Worm (Caenorhabditis elegans) whole organism, L4 larva: ENCODE results near the gene glb-13.

Experiments used
- F37D6.2 ChIP-seq: sonication (generic microtip); optimal IDR thresholded peaks from 2 replicates; lab custom pipeline; 2016; ENCODE audit warnings: mild to moderate bottlenecking, missing genetic modification characterization, missing compliant biosample characterization
- T26A8.4 ChIP-seq: fragments of 200-800 bp; sonication (Bioruptor generic); IDR thresholded peaks from 2 replicates; pipeline ENCODE4 v1.3.6; 2022; ENCODE audit warnings: missing genetic modification characterization, missing compliant biosample characterization
- Y48G9A.11 ChIP-seq: fragments of 200-800 bp; sonication (Bioruptor generic); IDR thresholded peaks from 2 replicates; pipeline ENCODE4 v1.3.6; 2022; ENCODE audit warnings: missing genetic modification reagents, missing genetic modification characterization, missing compliant biosample characterization
- Y5F2A.4 ChIP-seq: fragments of 200-800 bp; sonication (Bioruptor generic); optimal IDR thresholded peaks from 2 replicates; lab custom pipeline; 2018; ENCODE audit warnings: mild to moderate bottlenecking, missing genetic modification characterization, missing compliant biosample characterization
- Y75B8A.6 ChIP-seq: fragments of 200-800 bp; sonication (Bioruptor generic); IDR thresholded peaks from 2 replicates; pipeline ENCODE4 v1.3.6; 2022; ENCODE audit warnings: missing genetic modification reagents, missing genetic modification characterization, missing compliant biosample characterization
- ama-1 ChIP-seq: fragments of 150-350 bp; optimal IDR thresholded peaks from 2 replicates; lab custom pipeline; 2014; ENCODE audit warnings: inconsistent platforms, mixed read lengths
- arid-1 ChIP-seq: fragments of 200-800 bp; sonication (Bioruptor generic); conservative IDR thresholded peaks from 2 replicates; pipeline ENCODE4 v1.3.6; 2022; ENCODE audit warnings: missing genetic modification reagents, missing genetic modification characterization, missing compliant biosample characterization
- ceh-20 ChIP-seq: fragments of 200-800 bp; sonication (Bioruptor generic); IDR thresholded peaks from 2 replicates; pipeline ENCODE4 v1.3.6; 2022; ENCODE audit warnings: missing genetic modification reagents, missing genetic modification characterization, missing compliant biosample characterization
- ceh-62 ChIP-seq: sonication (generic microtip); optimal IDR thresholded peaks from 2 replicates; lab custom pipeline; 2017; ENCODE audit warnings: missing biosample characterization, missing genetic modification characterization
- ceh-82 ChIP-seq: sonication (generic microtip); optimal IDR thresholded peaks from 2 replicates; lab custom pipeline; 2017; ENCODE audit warnings: missing biosample characterization, missing genetic modification characterization
- ces-1 ChIP-seq: fragments of 150-350 bp; sonication (generic microtip); optimal IDR thresholded peaks from 4 replicates; lab custom pipeline; 2014; ENCODE audit warnings: missing biosample characterization, missing genetic modification reagents, missing genetic modification characterization
- ctbp-1 ChIP-seq: fragments of 200-800 bp; sonication (Bioruptor generic); IDR thresholded peaks from 2 replicates; pipeline ENCODE4 v1.3.6; 2022; ENCODE audit warnings: missing genetic modification reagents, missing genetic modification characterization, missing compliant biosample characterization
- daf-12 ChIP-seq: fragments of 150-350 bp; optimal IDR thresholded peaks from 2 replicates; lab custom pipeline; 2014; ENCODE audit warnings: missing biosample characterization, missing genetic modification reagents, missing genetic modification characterization
- daf-16 ChIP-seq, 3 experiments: sonication (generic microtip); optimal IDR thresholded peaks; 2 replicates each; lab custom pipeline; 2016 to 2017; ENCODE audit warnings: missing genetic modification characterization in 3 of 3, missing genetic modification reagents in 3 of 3, mild to moderate bottlenecking in 2 of 3, missing compliant biosample characterization in 2 of 3, missing biosample characterization in 1 of 3, moderate library complexity in 1 of 3
- daf-19 ChIP-seq: fragments of 200-800 bp; sonication (Bioruptor generic); conservative IDR thresholded peaks from 2 replicates; pipeline ENCODE4 v1.3.6; 2022; ENCODE audit warnings: missing genetic modification characterization, missing compliant biosample characterization
- dmd-6 ChIP-seq: fragments of 200-800 bp; sonication (Bioruptor generic); IDR thresholded peaks from 2 replicates; pipeline ENCODE4 v1.3.6; 2022; ENCODE audit warnings: missing genetic modification reagents, missing genetic modification characterization, missing compliant biosample characterization
- dmd-8 ChIP-seq: fragments of 200-800 bp; sonication (Bioruptor generic); IDR thresholded peaks from 2 replicates; pipeline ENCODE4 v1.3.6; 2022; ENCODE audit warnings: missing genetic modification characterization, missing compliant biosample characterization
- dpl-1 ChIP-seq: fragments of 150-350 bp; optimal IDR thresholded peaks from 2 replicates; lab custom pipeline; 2014; ENCODE audit warnings: missing biosample characterization, missing genetic modification reagents, missing genetic modification characterization
- duxl-1 ChIP-seq: sonication (generic microtip); optimal IDR thresholded peaks from 2 replicates; lab custom pipeline; 2016; ENCODE audit warnings: mild to moderate bottlenecking, missing genetic modification characterization, moderate library complexity, missing compliant biosample characterization; ENCODE audit not compliant: poor library complexity
- egl-27 ChIP-seq: sonication (generic microtip); optimal IDR thresholded peaks from 3 replicates; lab custom pipeline; 2017; ENCODE audit warnings: missing biosample characterization, missing genetic modification reagents, missing genetic modification characterization
- egl-43 ChIP-seq: fragments of 200-800 bp; sonication (Bioruptor generic); IDR thresholded peaks from 2 replicates; pipeline ENCODE4 v1.3.6; 2022; ENCODE audit warnings: missing genetic modification reagents, missing genetic modification characterization, missing compliant biosample characterization
- hmg-1.1 ChIP-seq: fragments of 200-800 bp; sonication (Bioruptor generic); IDR thresholded peaks from 2 replicates; pipeline ENCODE4 v1.3.6; 2022; ENCODE audit warnings: missing genetic modification reagents, missing genetic modification characterization, missing compliant biosample characterization
- lin-13 ChIP-seq: fragments of 150-350 bp; optimal IDR thresholded peaks from 2 replicates; lab custom pipeline; 2014; ENCODE audit warnings: missing biosample characterization, missing genetic modification reagents, missing genetic modification characterization
- lin-38 ChIP-seq: fragments of 200-800 bp; sonication (Bioruptor generic); IDR thresholded peaks from 2 replicates; pipeline ENCODE4 v1.3.6; 2022; ENCODE audit warnings: missing genetic modification reagents, missing genetic modification characterization, missing compliant biosample characterization
- lir-3 ChIP-seq: sonication (generic microtip); optimal IDR thresholded peaks from 2 replicates; lab custom pipeline; 2016; ENCODE audit warnings: mild to moderate bottlenecking, missing genetic modification characterization, missing compliant biosample characterization
- mes-2 ChIP-seq: sonication (generic microtip); optimal IDR thresholded peaks from 2 replicates; lab custom pipeline; 2016; ENCODE audit warnings: missing genotype, mild to moderate bottlenecking, missing genetic modification characterization, missing compliant biosample characterization; ENCODE audit not compliant: poor library complexity, severe bottlenecking
- nhr-111 ChIP-seq: fragments of 200-800 bp; sonication (Bioruptor generic); optimal IDR thresholded peaks from 2 replicates; lab custom pipeline; 2018; ENCODE audit warnings: mild to moderate bottlenecking, missing genetic modification characterization, missing compliant biosample characterization
- nhr-237 ChIP-seq: sonication (generic microtip); optimal IDR thresholded peaks from 2 replicates; lab custom pipeline; 2017; ENCODE audit warnings: missing biosample characterization, missing genetic modification characterization
- nhr-28 ChIP-seq: fragments of 150-350 bp; optimal IDR thresholded peaks from 2 replicates; lab custom pipeline; 2014; ENCODE audit warnings: missing biosample characterization, missing genetic modification characterization
- nhr-41 ChIP-seq: fragments of 200-800 bp; sonication (Bioruptor generic); IDR thresholded peaks from 2 replicates; pipeline ENCODE4 v1.3.6; 2022; ENCODE audit warnings: missing genetic modification reagents, missing genetic modification characterization, missing compliant biosample characterization
- nhr-42 ChIP-seq: fragments of 200-800 bp; sonication (Bioruptor generic); IDR thresholded peaks from 2 replicates; pipeline ENCODE4 v1.3.6; 2022; ENCODE audit warnings: missing genetic modification characterization, missing compliant biosample characterization
- nhr-48 ChIP-seq: sonication (generic microtip); optimal IDR thresholded peaks from 2 replicates; lab custom pipeline; 2016; ENCODE audit warnings: mild to moderate bottlenecking, missing genetic modification characterization, missing compliant biosample characterization
- nhr-76 ChIP-seq: fragments of 150-350 bp; optimal IDR thresholded peaks from 2 replicates; lab custom pipeline; 2014; ENCODE audit warnings: missing biosample characterization, missing genetic modification characterization
- php-3 ChIP-seq: fragments of 200-800 bp; sonication (Bioruptor generic); IDR thresholded peaks from 2 replicates; pipeline ENCODE4 v1.3.6; 2022; ENCODE audit warnings: missing genetic modification reagents, missing genetic modification characterization, missing compliant biosample characterization
- pqm-1 ChIP-seq: sonication (generic microtip); optimal IDR thresholded peaks from 2 replicates; lab custom pipeline; 2017; ENCODE audit warnings: missing biosample characterization, missing genetic modification characterization
- skn-1 ChIP-seq: fragments of 150-350 bp; optimal IDR thresholded peaks from 2 replicates; lab custom pipeline; 2014; ENCODE audit warnings: missing biosample characterization, missing genetic modification characterization
- unc-39 ChIP-seq: sonication (generic microtip); optimal IDR thresholded peaks from 2 replicates; lab custom pipeline; 2017; ENCODE audit warnings: missing biosample characterization, missing genetic modification characterization
- vab-7 ChIP-seq: fragments of 200-800 bp; sonication (Bioruptor generic); IDR thresholded peaks from 2 replicates; pipeline ENCODE4 v1.3.6; 2022; ENCODE audit warnings: missing genetic modification reagents, missing genetic modification characterization, missing compliant biosample characterization
- zfp-3 ChIP-seq: fragments of 200-800 bp; sonication (Bioruptor generic); conservative IDR thresholded peaks from 2 replicates; pipeline ENCODE4 v1.3.6; 2022; ENCODE audit warnings: missing genetic modification reagents, missing genetic modification characterization, missing compliant biosample characterization
- ztf-11 ChIP-seq: fragments of 150-350 bp; optimal IDR thresholded peaks from 2 replicates; lab custom pipeline; 2014; ENCODE audit warnings: missing biosample characterization, missing genetic modification characterization
- ztf-7 ChIP-seq: fragments of 150-350 bp; optimal IDR thresholded peaks from 2 replicates; lab custom pipeline; 2014; ENCODE audit warnings: missing biosample characterization, missing genetic modification characterization

glb-13 gene

DNA sequence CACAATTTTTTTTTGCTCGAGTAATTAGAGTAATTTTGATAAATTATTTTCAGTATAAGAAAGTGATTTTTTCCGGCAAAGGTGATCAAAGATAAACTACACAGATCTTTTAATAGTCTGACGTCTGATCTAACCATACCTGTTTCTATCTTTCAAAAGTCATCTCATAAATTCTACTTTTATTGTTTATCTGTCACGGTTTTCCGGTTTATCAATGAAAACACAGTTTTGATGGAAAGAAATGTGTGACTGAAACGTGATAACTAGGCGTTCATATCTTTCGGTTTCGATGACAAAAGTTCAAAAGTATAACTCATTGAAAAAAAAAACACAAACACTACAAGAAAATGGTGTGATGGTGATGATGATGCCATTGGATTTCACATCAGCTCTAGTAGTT lies 44.4 kb upstream of the glb-13 start (continued):
- no peak for TF ChIP-seq php-3 (GFP tag; lab: Robert Waterston, UW)
- TF ChIP-seq egl-27 (tag; lab: Kevin White, UChicago) = no peak
- no peak for TF ChIP-seq ceh-82 (tag; lab: Kevin White, UChicago)
- TF ChIP-seq dmd-6 (GFP tag; lab: Robert Waterston, UW) = peak; percentile 48; the same call in 1 of the 2 replicates
- no peak for TF ChIP-seq ama-1 (lab: Kevin White, UChicago)
- TF ChIP-seq ceh-20 (GFP tag; lab: Robert Waterston, UW) = no peak
- TF ChIP-seq T26A8.4 (GFP tag; lab: Robert Waterston, UW) = no peak
- no peak for TF ChIP-seq zfp-3 (GFP tag; lab: Robert Waterston, UW)
- TF ChIP-seq lin-38 (GFP tag; lab: Robert Waterston, UW) = no peak
- no peak for TF ChIP-seq dpl-1 (GFP tag; lab: Kevin White, UChicago)
- TF ChIP-seq nhr-237 (tag; lab: Kevin White, UChicago) = no peak
- no peak for TF ChIP-seq Y75B8A.6 (GFP tag; lab: Robert Waterston, UW)
- no peak for TF ChIP-seq nhr-42 (GFP tag; lab: Robert Waterston, UW)
- no peak for TF ChIP-seq Y48G9A.11 (GFP tag; lab: Robert Waterston, UW)
- TF ChIP-seq nhr-111 (GFP tag; lab: Kevin White, UChicago) = no peak
- no peak for TF ChIP-seq dmd-8
- no peak for TF ChIP-seq egl-43 (GFP tag; lab: Robert Waterston, UW)
- TF ChIP-seq nhr-28 (tag; lab: Kevin White, UChicago) = peak; percentile 52
- no peak for TF ChIP-seq ceh-62
- TF ChIP-seq mes-2 (tag; lab: Kevin White, UChicago) = no peak
- TF ChIP-seq arid-1 (GFP tag; lab: Robert Waterston, UW) = no peak
- no peak for TF ChIP-seq lin-13 (GFP tag; lab: Kevin White, UChicago)
- TF ChIP-seq hmg-1.1 = no peak
- no peak for TF ChIP-seq unc-39
- no peak for TF ChIP-seq duxl-1 (tag; lab: Kevin White, UChicago)
- no peak for TF ChIP-seq vab-7
- no peak for TF ChIP-seq daf-19 (GFP tag; lab: Robert Waterston, UW)
- no peak for TF ChIP-seq Y5F2A.4 (GFP tag; lab: Kevin White, UChicago)
- TF ChIP-seq ces-1 (GFP tag; lab: Kevin White, UChicago) = no peak
- no peak for TF ChIP-seq F37D6.2
- TF ChIP-seq nhr-41 (GFP tag; lab: Robert Waterston, UW) = no peak
- no peak for TF ChIP-seq daf-12 (tag; lab: Kevin White, UChicago)
- TF ChIP-seq ztf-11 (tag; lab: Kevin White, UChicago) = no peak
- TF ChIP-seq nhr-76 (tag; lab: Kevin White, UChicago) = peak; percentile 23
- TF ChIP-seq lir-3 (tag; lab: Kevin White, UChicago) = no peak
- TF ChIP-seq nhr-48 (tag; lab: Kevin White, UChicago) = no peak

DNA sequence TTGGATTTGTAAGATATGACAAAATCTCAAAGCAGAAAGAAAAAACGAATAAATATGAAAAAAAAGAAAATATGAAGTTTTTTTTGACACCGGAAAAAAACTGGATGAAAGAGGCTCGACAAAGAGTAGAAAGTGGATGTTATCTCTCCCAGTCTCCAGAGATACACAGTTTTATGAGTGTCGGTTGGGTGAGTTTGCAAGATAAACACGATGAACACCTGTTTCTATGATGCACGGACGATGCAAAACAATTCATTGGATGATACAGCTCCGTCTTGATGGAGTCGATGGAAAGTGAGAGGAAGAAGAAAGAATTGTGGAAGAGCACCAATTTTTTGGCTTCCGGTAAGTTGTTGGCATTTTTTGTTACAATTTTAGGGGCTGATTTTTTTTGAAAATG lies 37.6 kb upstream of the glb-13 start:
- TF ChIP-seq skn-1 = no peak
- TF ChIP-seq daf-16 (GFP tag; optimal IDR thresholded peaks at IDR 0.05; lab: Kevin White, UChicago) = peak in 1 of 2 experiments; percentile 51
- TF ChIP-seq daf-16 (tag; optimal IDR thresholded peaks at IDR 0.05; lab: Kevin White, UChicago) = no peak

DNA sequence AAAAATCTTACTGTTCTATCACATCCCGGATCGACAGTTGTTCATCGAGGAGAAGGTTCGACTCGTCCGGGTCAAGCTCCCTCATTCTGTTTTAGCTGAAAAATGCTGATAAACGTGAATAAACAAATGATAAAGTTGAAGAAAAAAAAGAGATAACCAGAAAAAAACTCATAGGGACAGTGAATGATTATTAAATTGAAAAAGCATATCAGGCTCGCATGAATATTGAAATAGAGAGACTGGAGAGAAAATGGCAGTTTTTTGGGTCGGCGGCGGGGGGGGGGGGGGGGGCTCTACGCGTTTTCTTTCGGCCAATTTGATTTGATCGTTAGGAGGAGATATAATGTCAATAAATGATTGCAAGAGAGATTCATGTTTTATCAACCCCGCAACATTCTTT lies 35.7 kb upstream of the glb-13 start, which contains the start of gene lin-2:
lin-2 (minus strand) TSS at position 101 of the 400 bp plus-strand sequence.
- TF ChIP-seq ctbp-1 (GFP tag; lab: Robert Waterston, UW) (no peak), pqm-1 (tag; lab: Kevin White, UChicago) (peak; percentile 27), ztf-7 (tag; lab: Kevin White, UChicago) (no peak)
